Fruit fly (Drosophila melanogaster) whole organism, embryonic: ENCODE measurements around the gene PpV.

Source experiments
- Abd-B ChIP-seq: fragments of 200-800 bp; sonication (Bioruptor generic); optimal IDR thresholded peaks from 2 replicates; lab custom pipeline; 2018; ENCODE audit warnings: missing biosample characterization, mild to moderate bottlenecking, missing genetic modification characterization, moderate library complexity
- CG11093 ChIP-seq: fragments of 200-800 bp; sonication (Bioruptor generic); IDR thresholded peaks from 3 replicates; pipeline ENCODE4 v1.3.6; 2022; ENCODE audit warnings: missing biosample characterization, missing genetic modification characterization
- CG13424 ChIP-seq: fragments of 200-800 bp; sonication (Bioruptor generic); optimal IDR thresholded peaks from 2 replicates; lab custom pipeline; 2019; ENCODE audit warnings: missing biosample characterization, mild to moderate bottlenecking, missing genetic modification characterization, moderate library complexity
- CG13894 ChIP-seq: fragments of 200-800 bp; sonication (Bioruptor generic); optimal IDR thresholded peaks from 3 replicates; lab custom pipeline; 2018; ENCODE audit warnings: missing biosample characterization, mild to moderate bottlenecking, missing genetic modification characterization, moderate library complexity
- CG14965 ChIP-seq: fragments of 200-800 bp; sonication (Bioruptor generic); optimal IDR thresholded peaks from 2 replicates; lab custom pipeline; 2016; ENCODE audit warnings: missing biosample characterization, missing genetic modification characterization, borderline replicate concordance
- CG1792 ChIP-seq: fragments of 200-800 bp; sonication (Bioruptor generic); optimal IDR thresholded peaks from 2 replicates; lab custom pipeline; 2016; ENCODE audit warnings: missing biosample characterization, missing genetic modification characterization
- CG2116 ChIP-seq: fragments of 200-800 bp; sonication (Bioruptor generic); optimal IDR thresholded peaks from 3 replicates; lab custom pipeline; 2018; ENCODE audit warnings: missing biosample characterization, mild to moderate bottlenecking, missing genetic modification characterization
- CG30403 ChIP-seq: fragments of 200-800 bp; sonication (Bioruptor generic); optimal IDR thresholded peaks from 3 replicates; lab custom pipeline; 2016; ENCODE audit warnings: missing biosample characterization, missing genetic modification characterization
- CG34422 ChIP-seq: fragments of 200-800 bp; sonication (Bioruptor generic); IDR thresholded peaks from 3 replicates; pipeline ENCODE4 v1.3.6; 2022; ENCODE audit warnings: missing biosample characterization, missing genetic modification characterization
- CG3726 ChIP-seq: fragments of 200-800 bp; sonication (Bioruptor generic); IDR thresholded peaks from 3 replicates; pipeline ENCODE4, ENCODE4 v1.3.6; 2022; ENCODE audit warnings: missing biosample characterization, missing genetic modification characterization
- CG3995 ChIP-seq: fragments of 200-800 bp; sonication (Bioruptor generic); optimal IDR thresholded peaks from 3 replicates; lab custom pipeline; 2016; ENCODE audit warnings: missing biosample characterization, missing genetic modification characterization
- CG4404 ChIP-seq: fragments of 200-800 bp; sonication (Bioruptor generic); IDR thresholded peaks from 2 replicates; pipeline ENCODE4 v1.3.6; 2022; ENCODE audit warnings: missing biosample characterization, missing genetic modification characterization
- CG4424 ChIP-seq: fragments of 200-800 bp; sonication (Bioruptor generic); optimal IDR thresholded peaks from 3 replicates; lab custom pipeline; 2016; ENCODE audit warnings: missing biosample characterization, missing genetic modification characterization
- CG6765 ChIP-seq: fragments of 200-800 bp; sonication (Bioruptor generic); optimal IDR thresholded peaks from 3 replicates; lab custom pipeline; 2017; ENCODE audit warnings: missing biosample characterization, mild to moderate bottlenecking, missing genetic modification characterization
- CG7271 ChIP-seq: fragments of 200-800 bp; sonication (Bioruptor generic); optimal IDR thresholded peaks from 2 replicates; lab custom pipeline; 2018; ENCODE audit warnings: missing biosample characterization, mild to moderate bottlenecking, missing genetic modification characterization, moderate library complexity
- CG7745 ChIP-seq: fragments of 200-800 bp; sonication (Bioruptor generic); optimal IDR thresholded peaks from 2 replicates; lab custom pipeline; 2018; ENCODE audit warnings: missing biosample characterization, mild to moderate bottlenecking, missing genetic modification characterization, moderate library complexity
- CG7839 ChIP-seq: fragments of 200-800 bp; sonication (Bioruptor generic); optimal IDR thresholded peaks from 3 replicates; lab custom pipeline; 2018; ENCODE audit warnings: missing biosample characterization, mild to moderate bottlenecking, missing genetic modification characterization, moderate library complexity
- CG7987 ChIP-seq: fragments of 200-800 bp; sonication (Bioruptor generic); optimal IDR thresholded peaks from 2 replicates; lab custom pipeline; 2018; ENCODE audit warnings: missing biosample characterization, mild to moderate bottlenecking, missing genetic modification characterization, moderate library complexity
- Chrac-16 ChIP-seq: fragments of 200-800 bp; sonication (Bioruptor generic); optimal IDR thresholded peaks from 3 replicates; lab custom pipeline; 2016; ENCODE audit warnings: missing biosample characterization, missing genetic modification characterization
- D19B ChIP-seq: fragments of 200-800 bp; sonication (Bioruptor generic); optimal IDR thresholded peaks from 2 replicates; lab custom pipeline; 2017; ENCODE audit warnings: missing biosample characterization, mild to moderate bottlenecking, missing genetic modification characterization
- Dip2 ChIP-seq: fragments of 200-800 bp; sonication (Bioruptor generic); IDR thresholded peaks from 2 replicates; pipeline ENCODE4 v1.3.6; 2022; ENCODE audit warnings: missing biosample characterization, missing genetic modification characterization
- Ets65A ChIP-seq: fragments of 200-800 bp; sonication (Bioruptor generic); peaks from one replicate; lab custom pipeline; 2016; ENCODE audit warnings: missing biosample characterization, missing genetic modification characterization
- Lpt ChIP-seq: fragments of >200 bp; optimal IDR thresholded peaks from 2 replicates; lab custom pipeline; 2018; ENCODE audit warnings: missing biosample characterization, missing genetic modification characterization
- MESR4 ChIP-seq: fragments of 200-800 bp; sonication (Bioruptor generic); optimal IDR thresholded peaks from 2 replicates; lab custom pipeline; 2018; ENCODE audit warnings: missing biosample characterization, mild to moderate bottlenecking, missing genetic modification characterization, moderate library complexity
- NFAT ChIP-seq: fragments of 200-800 bp; sonication (Bioruptor generic); IDR thresholded peaks from 2 replicates; pipeline ENCODE4 v1.3.6; 2022; ENCODE audit warnings: missing biosample characterization, missing genetic modification characterization
- Pdp1 ChIP-seq, 2 experiments: fragments of 200-800 bp; sonication (Bioruptor generic); optimal IDR thresholded peaks; 3 replicates each; lab custom pipeline; 2016; ENCODE audit warnings: missing biosample characterization in 2 of 2, missing genetic modification characterization in 2 of 2, mild to moderate bottlenecking in 1 of 2, moderate library complexity in 1 of 2
- Ravus ChIP-seq: fragments of 200-800 bp; sonication (Bioruptor generic); IDR thresholded peaks from 2 replicates; pipeline ENCODE4 v1.3.6; 2022; ENCODE audit warnings: missing biosample characterization, missing genetic modification characterization
- TFAM ChIP-seq: fragments of 200-800 bp; sonication (Bioruptor generic); optimal IDR thresholded peaks from 2 replicates; lab custom pipeline; 2017; ENCODE audit warnings: missing biosample characterization, missing genetic modification characterization, inconsistent platforms
- Vsx1 ChIP-seq: fragments of 200-800 bp; sonication (Bioruptor generic); optimal IDR thresholded peaks from 2 replicates; lab custom pipeline; 2017; ENCODE audit warnings: missing biosample characterization, mild to moderate bottlenecking, missing genetic modification characterization, missing genetic modification reagents
- al ChIP-seq: fragments of 200-800 bp; sonication (Bioruptor generic); IDR thresholded peaks from 2 replicates; pipeline ENCODE4 v1.3.6; 2022; ENCODE audit warnings: missing biosample characterization, missing genetic modification characterization
- bowl ChIP-seq: fragments of 200-800 bp; sonication (Bioruptor generic); IDR thresholded peaks from 2 replicates; pipeline ENCODE4 v1.3.6; 2022; ENCODE audit warnings: missing biosample characterization, missing genetic modification characterization
- chinmo ChIP-seq: fragments of 200-800 bp; sonication (Bioruptor generic); IDR thresholded peaks from 4 replicates; pipeline ENCODE4 v1.3.6; 2022; ENCODE audit warnings: missing biosample characterization, missing genetic modification characterization; ENCODE audit not compliant: partially characterized antibody
- crol ChIP-seq: fragments of 200-800 bp; sonication (Bioruptor generic); IDR thresholded peaks from 2 replicates; pipeline ENCODE4 v1.3.6; 2022; ENCODE audit warnings: missing biosample characterization, missing genetic modification characterization
- dan ChIP-seq: fragments of 200-800 bp; sonication (Bioruptor generic); IDR thresholded peaks from 2 replicates; pipeline ENCODE4 v1.3.6; 2022; ENCODE audit warnings: missing biosample characterization, missing genetic modification characterization
- fd64A ChIP-seq: fragments of 200-800 bp; sonication (Bioruptor generic); optimal IDR thresholded peaks from 3 replicates; lab custom pipeline; 2018; ENCODE audit warnings: missing biosample characterization, mild to moderate bottlenecking, missing genetic modification characterization
- grau ChIP-seq: fragments of 200-800 bp; optimal IDR thresholded peaks from 3 replicates; lab custom pipeline; 2019; ENCODE audit warnings: missing biosample characterization, mild to moderate bottlenecking, missing genetic modification characterization, moderate library complexity
- her ChIP-seq: fragments of 200-800 bp; sonication (Bioruptor generic); optimal IDR thresholded peaks from 2 replicates; lab custom pipeline; 2016; ENCODE audit warnings: missing biosample characterization, missing genetic modification characterization
- jing ChIP-seq: fragments of 200-800 bp; sonication (Bioruptor generic); optimal IDR thresholded peaks from 2 replicates; lab custom pipeline; 2018; ENCODE audit warnings: missing biosample characterization, mild to moderate bottlenecking, missing genetic modification characterization
- kah ChIP-seq: fragments of 200-800 bp; sonication (Bioruptor generic); optimal IDR thresholded peaks from 2 replicates; lab custom pipeline; 2018; ENCODE audit warnings: missing biosample characterization, mild to moderate bottlenecking, missing genetic modification characterization
- lbe ChIP-seq: fragments of 200-800 bp; sonication (Bioruptor generic); optimal IDR thresholded peaks from 2 replicates; lab custom pipeline; 2016; ENCODE audit warnings: missing biosample characterization, mild to moderate bottlenecking, missing genetic modification characterization
- peb ChIP-seq: fragments of 200-800 bp; sonication (Bioruptor generic); IDR thresholded peaks from 2 replicates; pipeline ENCODE4 v1.3.6; 2022; ENCODE audit warnings: missing biosample characterization, missing genetic modification characterization
- pnt ChIP-seq: fragments of 200-800 bp; sonication (Bioruptor generic); optimal IDR thresholded peaks from 3 replicates; lab custom pipeline; 2016; ENCODE audit warnings: missing biosample characterization, missing genetic modification characterization
- pum ChIP-seq: fragments of 200-800 bp; sonication (Bioruptor generic); optimal IDR thresholded peaks from 2 replicates; lab custom pipeline; 2016; ENCODE audit warnings: missing biosample characterization, missing genetic modification characterization
- salm ChIP-seq: fragments of 200-800 bp; sonication (Bioruptor generic); optimal IDR thresholded peaks from 2 replicates; lab custom pipeline; 2018; ENCODE audit warnings: missing biosample characterization, mild to moderate bottlenecking, missing genetic modification characterization
- sim ChIP-seq: fragments of 200-800 bp; sonication (Bioruptor generic); IDR thresholded peaks from 2 replicates; pipeline ENCODE4 v1.3.6; 2022; ENCODE audit warnings: missing biosample characterization, missing genetic modification characterization
- tin ChIP-seq: fragments of 200-800 bp; sonication (Bioruptor generic); optimal IDR thresholded peaks from 3 replicates; lab custom pipeline; 2016; ENCODE audit warnings: missing biosample characterization, missing genetic modification characterization

The PpV gene

dm6 chrX:6338738-6339614 lies 33.7 kb downstream of the PpV start (continued):
- TF ChIP-seq dan (GFP tag; lab: Robert Waterston, UW) (no peak), MESR4 (GFP tag; lab: Kevin White, UChicago) (no peak), lbe (GFP tag; lab: Kevin White, UChicago) (no peak), sim (GFP tag; lab: Robert Waterston, UW) (no peak), CG11093 (GFP tag; lab: Robert Waterston, UW) (no peak), fd64A (GFP tag; lab: Kevin White, UChicago) (no peak), D19B (GFP tag; lab: Kevin White, UChicago) (no peak), CG13894 (tag; lab: Kevin White, UChicago) (no peak), bowl (GFP tag; lab: Robert Waterston, UW) (no peak), CG7987 (no peak), grau (tag; lab: Kevin White, UChicago) (peak; percentile 4), CG4424 (GFP tag; lab: Kevin White, UChicago) (no peak), CG3995 (GFP tag; lab: Kevin White, UChicago) (no peak), CG1792 (GFP tag; lab: Kevin White, UChicago) (no peak), salm (no peak), CG34422 (no peak), CG3726 (GFP tag; lab: Robert Waterston, UW) (no peak), CG13424 (tag; lab: Kevin White, UChicago) (peak; percentile 21), jing (no peak), Chrac-16 (GFP tag; lab: Kevin White, UChicago) (no peak), CG7271 (no peak), CG30403 (GFP tag; lab: Kevin White, UChicago) (peak; percentile 45), Abd-B (GFP tag; lab: Kevin White, UChicago) (no peak), pnt (no peak), CG4404 (no peak), pum (no peak), tin (GFP tag; lab: Kevin White, UChicago) (peak; percentile 6)

DNA sequence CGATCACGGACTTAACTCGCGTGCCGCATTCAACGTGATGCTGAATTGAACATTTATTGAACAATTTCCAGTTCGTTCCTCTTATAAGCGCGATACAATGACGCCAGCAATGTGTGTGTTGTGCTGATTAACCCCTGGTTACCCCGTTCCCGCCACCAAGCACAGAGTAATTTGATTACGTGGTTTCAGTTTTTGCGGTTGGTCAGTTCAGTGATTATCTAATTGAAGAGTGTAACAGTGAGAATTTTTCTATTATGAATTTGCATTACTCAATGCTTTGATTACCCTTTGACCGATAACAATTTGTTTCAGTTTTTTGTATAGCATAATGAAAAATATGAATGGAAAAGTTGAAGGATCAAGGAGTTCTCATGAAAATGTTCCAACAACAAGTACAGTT lies 35.0 kb downstream of the PpV start, which contains the start of gene CG3842:
TSS of gene CG3842 (plus strand) at position 61 of the 400 bp plus-strand sequence.
- TF ChIP-seq Pdp1 (GFP tag; optimal IDR thresholded peaks at IDR 0.05; lab: Kevin White, UChicago) (peak in 1 of 2 experiments; percentile 58), Ravus (GFP tag; lab: Robert Waterston, UW) (no peak)

DNA sequence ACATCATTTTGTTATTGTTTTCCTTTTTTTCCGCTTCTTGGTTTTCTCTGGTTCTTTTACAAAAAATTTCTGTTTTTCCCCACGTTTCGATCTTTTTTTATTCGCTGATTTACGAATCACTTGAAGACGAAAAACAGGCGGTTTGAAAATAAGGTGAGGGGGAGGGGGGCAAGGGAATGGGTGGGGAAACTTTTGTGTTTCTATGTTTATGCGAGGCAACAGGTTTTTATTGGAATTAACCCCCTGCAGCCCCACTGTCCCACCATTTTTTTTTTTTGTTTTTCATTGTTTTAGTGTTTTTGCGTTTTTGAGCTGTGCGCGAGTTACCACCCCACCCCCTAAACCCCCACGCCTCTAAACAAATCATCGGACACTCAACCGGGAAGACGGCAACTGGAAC lies 37.8 kb downstream of the PpV start:
- peak; percentile 64 for TF ChIP-seq crol (GFP tag; lab: Robert Waterston, UW)
- no peak for TF ChIP-seq CG7745 (tag; lab: Kevin White, UChicago)
- no peak for TF ChIP-seq her (GFP tag; lab: Kevin White, UChicago)
- no peak for TF ChIP-seq Lpt (GFP tag; lab: Kevin White, UChicago)
- TF ChIP-seq CG14965 (GFP tag; lab: Kevin White, UChicago): no peak
- TF ChIP-seq peb (GFP tag; lab: Robert Waterston, UW): no peak
- TF ChIP-seq Dip2 (GFP tag; lab: Robert Waterston, UW): no peak
- TF ChIP-seq CG7839 (tag; lab: Kevin White, UChicago): no peak
- no peak for TF ChIP-seq al (GFP tag; lab: Robert Waterston, UW)
- peak; percentile 58; the same call in 1 of the 4 replicates for TF ChIP-seq chinmo (GFP tag; lab: Robert Waterston, UW)
- TF ChIP-seq NFAT (GFP tag; lab: Robert Waterston, UW): 0 out of 2 replicates have a peak, but pooled peaks have one; percentile 5
- no peak for TF ChIP-seq Vsx1 (GFP tag; lab: Kevin White, UChicago)
- no peak for TF ChIP-seq sim (GFP tag; lab: Robert Waterston, UW)
- TF ChIP-seq Ets65A (GFP tag; lab: Kevin White, UChicago): no peak
- no peak for TF ChIP-seq TFAM (GFP tag; lab: Kevin White, UChicago)
- no peak for TF ChIP-seq kah
- TF ChIP-seq CG2116 (GFP tag; lab: Kevin White, UChicago): no peak
- TF ChIP-seq CG6765 (GFP tag; lab: Kevin White, UChicago): no peak
